Worm (Caenorhabditis elegans): Measurements from ENCODE around the gene egl-20.

egl-20 gene

ce11 chrIV:9857952-9858488 is 42.7 kb upstream of the egl-20 start, which contains the start of gene npp-1:
TSS of gene npp-1 (plus strand) at chrIV:9858488.
- TF ChIP-seq hlh-6 (tag; optimal IDR thresholded peaks at IDR 0.05) (no peak), ceh-24 (tag; optimal IDR thresholded peaks at IDR 0.05) (no peak), ceh-31 (tag; optimal IDR thresholded peaks at IDR 0.05) (peak; percentile 81), ceh-18 (tag; optimal IDR thresholded peaks at IDR 0.05) (no peak), eyg-1 (tag; optimal IDR thresholded peaks at IDR 0.05) (no peak), ceh-14 (tag; optimal IDR thresholded peaks at IDR 0.05) (peak; percentile 23), fax-1 (tag; optimal IDR thresholded peaks at IDR 0.05) (peak; percentile 16), T23F11.4 (GFP tag; optimal IDR thresholded peaks at IDR 0.05) (no peak), pha-4 (tag; optimal IDR thresholded peaks at IDR 0.05) (no peak), ttx-3 (tag; optimal IDR thresholded peaks at IDR 0.05) (no peak), ref-2 (tag; optimal IDR thresholded peaks at IDR 0.05) (peak; percentile 21), ets-4 (tag; optimal IDR thresholded peaks at IDR 0.05) (peak; percentile 12), mec-3 (tag; optimal IDR thresholded peaks at IDR 0.05; ENCODE audit: borderline replicate concordance) (no peak), hlh-8 (tag; optimal IDR thresholded peaks at IDR 0.05) (peak; percentile 25), fkh-6 (tag; optimal IDR thresholded peaks at IDR 0.05) (no peak), ceh-48 (tag; optimal IDR thresholded peaks at IDR 0.05) (peak; percentile 38), unc-3 (GFP tag; conservative IDR thresholded peaks at IDR 0.05) (no peak), unc-3 (tag; optimal IDR thresholded peaks at IDR 0.05) (no peak), nhr-11 (tag; optimal IDR thresholded peaks at IDR 0.05) (no peak), gmeb-2 (tag; optimal IDR thresholded peaks at IDR 0.05) (no peak), nhr-232 (tag; optimal IDR thresholded peaks at IDR 0.05) (no peak), ztf-16 (tag; optimal IDR thresholded peaks at IDR 0.05) (no peak), ceh-19 (GFP tag; optimal IDR thresholded peaks at IDR 0.05) (no peak), unc-55 (GFP tag; optimal IDR thresholded peaks at IDR 0.05) (no peak), nfya-1 (tag; optimal IDR thresholded peaks at IDR 0.05) (peak; percentile 14), hlh-13 (GFP tag; optimal IDR thresholded peaks at IDR 0.05) (no peak), tbx-2 (tag; optimal IDR thresholded peaks at IDR 0.05) (peak; percentile 59), sdc-2 (tag; optimal IDR thresholded peaks at IDR 0.05) (no peak), zip-5 (tag; optimal IDR thresholded peaks at IDR 0.05) (peak; percentile 29), rnt-1 (tag; optimal IDR thresholded peaks at IDR 0.05) (no peak), elt-2 (tag; optimal IDR thresholded peaks at IDR 0.05) (peak; percentile 43), C08G9.2 (tag; optimal IDR thresholded peaks at IDR 0.05) (peak; percentile 12), unc-42 (tag; optimal IDR thresholded peaks at IDR 0.05) (peak; percentile 6)

ce11 chrIV:9855712-9856111 is 40.4 kb upstream of the egl-20 start, which contains the start of gene K07F5.12:
TSS of gene K07F5.12 (plus strand) at chrIV:9856012.
- TF ChIP-seq ceh-31 (tag; optimal IDR thresholded peaks at IDR 0.05) (no peak), hlh-15 (tag; optimal IDR thresholded peaks at IDR 0.05) (no peak), F13H6.1 (tag; optimal IDR thresholded peaks at IDR 0.05) (no peak), ceh-22 (tag; optimal IDR thresholded peaks at IDR 0.05) (no peak), ama-1 (optimal IDR thresholded peaks at IDR 0.05) (no peak), pha-4 (tag; optimal IDR thresholded peaks at IDR 0.05) (no peak)

DNA sequence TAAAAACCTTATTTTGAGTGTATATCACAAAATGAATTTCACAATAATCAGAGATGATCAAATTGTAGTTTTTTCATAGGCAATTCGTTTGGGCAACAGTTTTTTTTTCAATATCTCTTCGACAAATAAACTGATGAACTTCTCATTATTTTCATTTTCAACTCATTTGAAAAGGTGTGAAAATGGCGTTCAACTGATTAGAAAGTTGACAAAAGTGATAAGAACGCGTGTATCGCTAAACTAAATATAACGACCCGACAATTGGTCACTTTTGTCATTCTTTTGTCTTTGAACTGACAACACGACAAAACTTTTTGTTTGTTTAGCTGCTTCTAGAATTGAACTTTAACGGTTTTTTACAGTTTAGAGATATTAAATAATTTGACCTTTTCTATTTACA is 39.6 kb upstream of the egl-20 start:
- TF ChIP-seq pha-2 (tag; optimal IDR thresholded peaks at IDR 0.05) (no peak), elt-2 (tag; optimal IDR thresholded peaks at IDR 0.05) (peak; percentile 51)

DNA sequence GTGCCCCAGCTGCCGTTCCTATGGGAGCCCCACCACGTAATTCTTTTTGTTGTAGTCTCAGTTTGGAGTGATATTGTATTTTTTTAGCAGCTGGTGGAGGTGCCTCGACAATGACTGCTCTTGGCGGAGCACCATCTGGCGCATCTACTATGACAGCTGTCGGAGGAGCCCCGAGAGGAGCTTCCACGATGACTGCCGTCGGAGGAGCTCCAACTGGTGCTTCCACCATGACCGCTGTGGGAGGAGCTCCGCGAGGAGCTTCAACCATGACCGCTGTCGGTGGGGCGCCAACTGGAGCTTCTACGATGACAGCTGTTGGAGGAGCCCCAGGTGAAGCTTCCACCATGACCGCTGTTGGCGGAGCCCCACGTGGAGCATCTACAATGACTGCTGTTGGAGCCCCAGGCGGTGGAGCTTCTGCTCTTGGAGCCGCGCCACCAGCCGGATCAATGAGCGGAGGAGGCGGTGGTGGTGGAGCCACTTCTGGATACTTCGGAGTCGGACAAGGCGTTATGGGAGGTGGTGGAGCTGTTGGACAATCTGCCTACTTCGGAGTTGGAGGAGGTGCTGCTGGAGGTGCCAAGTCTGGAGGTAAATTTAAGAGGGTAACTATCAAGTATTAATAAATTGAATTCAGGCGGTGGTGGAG is 37.6 kb upstream of the egl-20 start:
- TF ChIP-seq ceh-24 (tag; optimal IDR thresholded peaks at IDR 0.05) (no peak), ceh-34 (tag; optimal IDR thresholded peaks at IDR 0.05) (no peak), hlh-13 (GFP tag; optimal IDR thresholded peaks at IDR 0.05) (no peak), hlh-30 (tag; optimal IDR thresholded peaks at IDR 0.05; ENCODE audit: insufficient read depth) (no peak), ama-1 (optimal IDR thresholded peaks at IDR 0.05) (no peak), fax-1 (tag; optimal IDR thresholded peaks at IDR 0.05) (no peak), sdc-2 (tag; optimal IDR thresholded peaks at IDR 0.05) (peak; percentile 9), npax-4 (tag; optimal IDR thresholded peaks at IDR 0.05) (no peak), unc-86 (tag; optimal IDR thresholded peaks at IDR 0.05) (no peak)

Measured in whole organism, late embryonic.